Fruit fly (Drosophila melanogaster) whole organism, adult: ENCODE results near the gene janB.

Experiments
- CG12768 ChIP-seq: fragments of 200-800 bp; sonication (Bioruptor generic); optimal IDR thresholded peaks from 2 replicates; lab custom pipeline; 2017; ENCODE audit warnings: missing biosample characterization, missing genetic modification characterization, mild to moderate bottlenecking, moderate library complexity, missing genetic modification reagents
- CG14711 ChIP-seq: fragments of 200-800 bp; sonication (Bioruptor generic); optimal IDR thresholded peaks from 2 replicates; lab custom pipeline; 2018; ENCODE audit warnings: missing biosample characterization, mild to moderate bottlenecking, missing genetic modification characterization, moderate library complexity
- CG33017 ChIP-seq: fragments of 200-800 bp; sonication (Bioruptor generic); optimal IDR thresholded peaks from 2 replicates; lab custom pipeline; 2018; ENCODE audit warnings: missing biosample characterization, mild to moderate bottlenecking, missing genetic modification characterization, moderate library complexity
- CG7045 ChIP-seq: fragments of 200-800 bp; sonication (Bioruptor generic); optimal IDR thresholded peaks from 2 replicates; lab custom pipeline; 2017; ENCODE audit warnings: missing biosample characterization, mild to moderate bottlenecking, missing genetic modification characterization
- Clk ChIP-seq: fragments of 200-800 bp; sonication (Bioruptor generic); optimal IDR thresholded peaks from 2 replicates; lab custom pipeline; 2017; ENCODE audit warnings: missing biosample characterization, missing genetic modification characterization
- bab1 ChIP-seq: fragments of 200-800 bp; sonication (Bioruptor generic); optimal IDR thresholded peaks from 3 replicates; lab custom pipeline; 2019; ENCODE audit warnings: missing biosample characterization, mild to moderate bottlenecking, missing genetic modification characterization, moderate library complexity
- pad ChIP-seq: fragments of 200-800 bp; sonication (Bioruptor generic); optimal IDR thresholded peaks from 3 replicates; lab custom pipeline; 2017; ENCODE audit warnings: missing biosample characterization, missing genetic modification characterization, mild to moderate bottlenecking, moderate library complexity, missing genetic modification reagents
- tj ChIP-seq: fragments of 200-800 bp; sonication (Bioruptor generic); optimal IDR thresholded peaks from 3 replicates; lab custom pipeline; 2017; ENCODE audit warnings: missing biosample characterization, mild to moderate bottlenecking, missing genetic modification characterization, moderate library complexity

dm6 chr3R:30014480-30014879, 24.0 kb downstream of the janB start:
- TF ChIP-seq CG14711 (tag; lab: Kevin White, UChicago) (no peak), CG12768 (GFP tag; lab: Kevin White, UChicago) (no peak), Clk (GFP tag; lab: Kevin White, UChicago) (no peak), CG33017 (no peak), CG7045 (no peak), bab1 (GFP tag; lab: Kevin White, UChicago) (no peak), pad (GFP tag; lab: Kevin White, UChicago) (no peak), tj (GFP tag; lab: Kevin White, UChicago) (no peak)
